Fruit fly (Drosophila melanogaster) whole organism, embryonic: ENCODE results near the gene CG43737.

Experiments
- Ada2b ChIP-seq: fragments of 200-800 bp; sonication (Bioruptor generic); IDR thresholded peaks from 2 replicates; pipeline ENCODE4 v1.3.6; 2022; ENCODE audit warnings: missing biosample characterization, missing genetic modification characterization
- Bgb ChIP-seq: fragments of 200-800 bp; sonication (Bioruptor generic); IDR thresholded peaks from 2 replicates; pipeline ENCODE4 v1.3.6; 2022; ENCODE audit warnings: missing biosample characterization, missing genetic modification characterization; ENCODE audit not compliant: partially characterized antibody
- CG10366 ChIP-seq: fragments of 200-800 bp; sonication (Bioruptor generic); IDR thresholded peaks from 2 replicates; pipeline ENCODE4 v1.3.6; 2022; ENCODE audit warnings: missing biosample characterization, missing genetic modification characterization
- CG10959 ChIP-seq: fragments of 200-800 bp; sonication (Bioruptor generic); IDR thresholded peaks from 2 replicates; pipeline ENCODE4 v1.3.6; 2022; ENCODE audit warnings: missing biosample characterization, missing genetic modification characterization
- CG12219 ChIP-seq: fragments of 200-800 bp; sonication (Bioruptor generic); optimal IDR thresholded peaks from 3 replicates; lab custom pipeline; 2018; ENCODE audit warnings: missing biosample characterization, mild to moderate bottlenecking, missing genetic modification characterization
- CG13894 ChIP-seq: fragments of 200-800 bp; sonication (Bioruptor generic); optimal IDR thresholded peaks from 3 replicates; lab custom pipeline; 2018; ENCODE audit warnings: missing biosample characterization, mild to moderate bottlenecking, missing genetic modification characterization, moderate library complexity
- CG15269 ChIP-seq: fragments of 200-800 bp; sonication (Bioruptor generic); optimal IDR thresholded peaks from 2 replicates; lab custom pipeline; 2018; ENCODE audit warnings: missing biosample characterization, mild to moderate bottlenecking, missing genetic modification characterization, moderate library complexity
- CG1529 ChIP-seq: fragments of 200-800 bp; sonication (Bioruptor generic); optimal IDR thresholded peaks from 3 replicates; lab custom pipeline; 2018; ENCODE audit warnings: missing biosample characterization, missing genetic modification characterization
- CG17328 ChIP-seq: fragments of 200-800 bp; sonication (Bioruptor generic); IDR thresholded peaks from 2 replicates; pipeline ENCODE4 v1.3.6; 2022; ENCODE audit warnings: missing biosample characterization, missing genetic modification characterization
- CG17359 ChIP-seq: fragments of 200-800 bp; sonication (Bioruptor generic); optimal IDR thresholded peaks from 3 replicates; lab custom pipeline; 2018; ENCODE audit warnings: missing biosample characterization, mild to moderate bottlenecking, missing genetic modification characterization, moderate library complexity
- CG17361 ChIP-seq: fragments of 200-800 bp; sonication (Bioruptor generic); IDR thresholded peaks from 3 replicates; pipeline ENCODE4 v1.3.6; 2022; ENCODE audit warnings: missing biosample characterization, missing genetic modification characterization
- CG2120 ChIP-seq: fragments of 200-800 bp; sonication (Bioruptor generic); optimal IDR thresholded peaks from 3 replicates; lab custom pipeline; 2016; ENCODE audit warnings: missing biosample characterization, missing genetic modification characterization
- CG2712 ChIP-seq: fragments of 200-800 bp; optimal IDR thresholded peaks from 3 replicates; lab custom pipeline; 2019; ENCODE audit warnings: missing biosample characterization, mild to moderate bottlenecking, missing genetic modification characterization, moderate library complexity
- CG42726 ChIP-seq: fragments of 200-800 bp; sonication (Bioruptor generic); IDR thresholded peaks from 2 replicates; pipeline ENCODE4 v1.3.6; 2022; ENCODE audit warnings: missing biosample characterization, missing genetic modification characterization; ENCODE audit not compliant: partially characterized antibody
- CG4360 ChIP-seq: fragments of 200-800 bp; sonication (Bioruptor generic); IDR thresholded peaks from 2 replicates; pipeline ENCODE4 v1.3.6; 2022; ENCODE audit warnings: missing biosample characterization, missing genetic modification characterization
- CG6175 ChIP-seq: fragments of 200-800 bp; sonication (Bioruptor generic); IDR thresholded peaks from 3 replicates; pipeline ENCODE4 v1.3.6; 2022; ENCODE audit warnings: missing biosample characterization, missing genetic modification characterization
- CG6654 ChIP-seq: fragments of 200-800 bp; sonication (Bioruptor generic); optimal IDR thresholded peaks from 2 replicates; lab custom pipeline; 2017; ENCODE audit warnings: missing biosample characterization, mild to moderate bottlenecking, missing genetic modification characterization
- CG7839 ChIP-seq: fragments of 200-800 bp; sonication (Bioruptor generic); optimal IDR thresholded peaks from 3 replicates; lab custom pipeline; 2018; ENCODE audit warnings: missing biosample characterization, mild to moderate bottlenecking, missing genetic modification characterization, moderate library complexity
- Chrac-16 ChIP-seq: fragments of 200-800 bp; sonication (Bioruptor generic); optimal IDR thresholded peaks from 3 replicates; lab custom pipeline; 2016; ENCODE audit warnings: missing biosample characterization, missing genetic modification characterization
- Dbx ChIP-seq: fragments of 200-800 bp; sonication (Bioruptor generic); IDR thresholded peaks from 3 replicates; pipeline ENCODE4 v1.3.6; 2022; ENCODE audit warnings: missing biosample characterization, missing genetic modification characterization
- Ets65A ChIP-seq: fragments of 200-800 bp; sonication (Bioruptor generic); peaks from one replicate; lab custom pipeline; 2016; ENCODE audit warnings: missing biosample characterization, missing genetic modification characterization
- Kr ChIP-seq: fragments of 200-800 bp; sonication (Bioruptor generic); optimal IDR thresholded peaks from 2 replicates; lab custom pipeline; 2017; ENCODE audit warnings: missing biosample characterization, mild to moderate bottlenecking, missing genetic modification characterization
- Med ChIP-seq: fragments of 200-800 bp; sonication (Bioruptor generic); peaks from one replicate; lab custom pipeline; 2016; ENCODE audit warnings: missing biosample characterization, missing genetic modification characterization, mild to moderate bottlenecking, inconsistent platforms, moderate library complexity
- NC2α ChIP-seq: fragments of 200-800 bp; sonication (Bioruptor generic); optimal IDR thresholded peaks from 2 replicates; lab custom pipeline; 2016; ENCODE audit warnings: missing biosample characterization, missing genetic modification characterization
- NFAT ChIP-seq: fragments of 200-800 bp; sonication (Bioruptor generic); IDR thresholded peaks from 2 replicates; pipeline ENCODE4 v1.3.6; 2022; ENCODE audit warnings: missing biosample characterization, missing genetic modification characterization
- Optix ChIP-seq: fragments of 200-800 bp; sonication (Bioruptor generic); IDR thresholded peaks from 3 replicates; pipeline ENCODE4 v1.3.6; 2022; ENCODE audit warnings: missing biosample characterization, missing genetic modification characterization
- PHDP ChIP-seq: fragments of 200-800 bp; sonication (Bioruptor generic); optimal IDR thresholded peaks from 3 replicates; lab custom pipeline; 2018; ENCODE audit warnings: missing biosample characterization, mild to moderate bottlenecking, missing genetic modification characterization, moderate library complexity
- Scr ChIP-seq: fragments of 200-800 bp; sonication (Bioruptor generic); IDR thresholded peaks from 2 replicates; pipeline ENCODE4 v1.3.6; 2022; ENCODE audit warnings: missing biosample characterization, missing genetic modification characterization; ENCODE audit not compliant: partially characterized antibody
- Ssrp ChIP-seq: fragments of 200-800 bp; sonication (Bioruptor generic); optimal IDR thresholded peaks from 2 replicates; lab custom pipeline; 2018; ENCODE audit warnings: missing biosample characterization, mild to moderate bottlenecking, missing genetic modification characterization, moderate library complexity
- Tbp ChIP-seq: fragments of >200 bp; optimal IDR thresholded peaks from 2 replicates; lab custom pipeline; 2018; ENCODE audit warnings: missing biosample characterization, missing genetic modification characterization
- amos ChIP-seq: fragments of 200-800 bp; sonication (Bioruptor generic); IDR thresholded peaks from 2 replicates; pipeline ENCODE4 v1.3.6; 2022; ENCODE audit warnings: missing biosample characterization, missing genetic modification characterization; ENCODE audit not compliant: partially characterized antibody
- aop ChIP-seq: fragments of 200-800 bp; sonication (Bioruptor generic); IDR thresholded peaks from 2 replicates; pipeline ENCODE4 v1.3.6; 2022; ENCODE audit warnings: missing biosample characterization, missing genetic modification characterization
- cad ChIP-seq: fragments of >200 bp; optimal IDR thresholded peaks from 2 replicates; lab custom pipeline; 2017; ENCODE audit warnings: missing biosample characterization, missing genetic modification characterization
- chif ChIP-seq, 2 experiments: fragments of 200-800 bp; sonication (Bioruptor generic); optimal IDR thresholded peaks; 3 replicates each; lab custom pipeline; 2016; ENCODE audit warnings: missing biosample characterization in 2 of 2, missing genetic modification characterization in 2 of 2
- crc ChIP-seq: fragments of 200-800 bp; sonication (Bioruptor generic); optimal IDR thresholded peaks from 2 replicates; lab custom pipeline; 2016; ENCODE audit warnings: missing biosample characterization, missing genetic modification characterization
- crp ChIP-seq, 2 experiments: fragments of 200-800 bp; sonication (Bioruptor generic); optimal IDR thresholded peaks; 2 replicates in 1 of 2; 3 replicates in 1 of 2; lab custom pipeline; 2017; ENCODE audit warnings: missing biosample characterization in 2 of 2, missing genetic modification characterization in 2 of 2, mild to moderate bottlenecking in 1 of 2, moderate library complexity in 1 of 2
- danr ChIP-seq: fragments of 200-800 bp; sonication (Bioruptor generic); IDR thresholded peaks from 2 replicates; pipeline ENCODE4 v1.3.6; 2022; ENCODE audit warnings: missing biosample characterization, missing genetic modification characterization
- eyg ChIP-seq: fragments of 200-800 bp; sonication (Bioruptor generic); optimal IDR thresholded peaks from 3 replicates; lab custom pipeline; 2016; ENCODE audit warnings: missing biosample characterization, missing genetic modification characterization
- fd102C ChIP-seq: fragments of 200-800 bp; sonication (Bioruptor generic); optimal IDR thresholded peaks from 2 replicates; lab custom pipeline; 2018; ENCODE audit warnings: missing biosample characterization, mild to moderate bottlenecking, missing genetic modification characterization, moderate library complexity
- fd96Cb ChIP-seq: fragments of 200-800 bp; sonication (Bioruptor generic); optimal IDR thresholded peaks from 2 replicates; lab custom pipeline; 2018; ENCODE audit warnings: missing biosample characterization, mild to moderate bottlenecking, missing genetic modification characterization, moderate library complexity
- ftz-f1 ChIP-seq: fragments of 200-800 bp; sonication (Bioruptor generic); optimal IDR thresholded peaks from 2 replicates; lab custom pipeline; 2016; ENCODE audit warnings: missing biosample characterization, missing genetic modification characterization
- gro ChIP-seq: fragments of 200-800 bp; sonication (Bioruptor generic); optimal IDR thresholded peaks from 2 replicates; lab custom pipeline; 2016; ENCODE audit warnings: missing biosample characterization, missing genetic modification characterization
- klu ChIP-seq: fragments of 200-800 bp; sonication (Bioruptor generic); IDR thresholded peaks from 2 replicates; pipeline ENCODE4 v1.3.6; 2022; ENCODE audit warnings: missing biosample characterization, missing genetic modification characterization
- mld ChIP-seq: fragments of 200-800 bp; sonication (Bioruptor generic); IDR thresholded peaks from 3 replicates; pipeline ENCODE4 v1.3.6; 2022; ENCODE audit warnings: missing biosample characterization, missing genetic modification characterization; ENCODE audit not compliant: partially characterized antibody
- sens ChIP-seq: fragments of 200-800 bp; sonication (Bioruptor generic); peaks from one replicate; lab custom pipeline; 2016; ENCODE audit warnings: missing biosample characterization, missing genetic modification characterization
- stwl ChIP-seq: fragments of 200-800 bp; sonication (Bioruptor generic); optimal IDR thresholded peaks from 3 replicates; lab custom pipeline; 2018; ENCODE audit warnings: missing biosample characterization, mild to moderate bottlenecking, missing genetic modification characterization, moderate library complexity
- sug ChIP-seq: fragments of 200-800 bp; optimal IDR thresholded peaks from 2 replicates; lab custom pipeline; 2019; ENCODE audit warnings: missing biosample characterization, mild to moderate bottlenecking, missing genetic modification characterization, moderate library complexity
- zen2 ChIP-seq: fragments of 200-800 bp; sonication (Bioruptor generic); IDR thresholded peaks from 3 replicates; pipeline ENCODE4 v1.3.6; 2022; ENCODE audit warnings: missing biosample characterization, missing genetic modification characterization; ENCODE audit not compliant: partially characterized antibody

CG43737 gene

DNA sequence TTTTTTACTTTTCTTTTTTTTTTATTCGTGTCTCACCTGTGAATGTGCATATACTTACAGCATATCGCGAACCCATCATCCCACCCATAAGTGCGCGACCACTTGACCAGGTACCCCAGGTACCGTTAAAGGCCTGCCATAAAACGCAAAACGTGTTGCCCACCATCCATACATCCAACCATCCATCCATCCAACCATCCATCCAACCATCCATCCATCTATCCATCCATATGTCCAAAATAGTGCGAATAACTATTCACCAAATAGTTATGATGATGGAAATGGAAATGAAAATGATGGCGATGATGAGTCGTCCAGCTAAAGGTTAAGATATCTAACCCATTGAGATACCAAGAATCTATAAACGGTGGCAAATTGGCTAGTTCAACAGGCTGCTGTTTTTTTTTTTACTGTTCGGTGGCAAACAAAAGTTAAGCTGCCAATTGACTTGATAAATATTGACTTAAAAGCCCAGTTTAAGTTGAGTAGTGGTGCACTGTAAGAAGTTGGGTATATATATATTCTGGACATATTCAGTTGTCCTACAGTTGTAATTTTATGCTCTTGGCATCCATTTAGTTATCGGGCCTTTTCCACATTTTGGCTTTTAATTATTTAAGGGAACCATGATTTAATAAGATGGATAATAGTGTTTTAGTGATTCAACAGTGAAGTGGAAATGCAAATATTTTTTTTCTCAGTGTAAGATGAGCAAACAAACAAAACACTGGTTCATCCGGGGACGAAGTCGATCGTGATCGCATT lies 47.2 kb upstream of the CG43737 start (continued):
- TF ChIP-seq Ssrp (tag; lab: Kevin White, UChicago) (no peak), klu (GFP tag; lab: Robert Waterston, UW) (no peak), Dbx (GFP tag; lab: Robert Waterston, UW) (no peak), Tbp (GFP tag; lab: Kevin White, UChicago) (no peak), CG6175 (no peak), Chrac-16 (GFP tag; lab: Kevin White, UChicago) (no peak), CG4360 (no peak), zen2 (GFP tag; lab: Robert Waterston, UW) (no peak), Scr (GFP tag; lab: Robert Waterston, UW) (no peak), PHDP (tag; lab: Kevin White, UChicago) (peak; percentile 9), ftz-f1 (GFP tag; lab: Kevin White, UChicago) (no peak), sug (no peak), Ets65A (GFP tag; lab: Kevin White, UChicago) (peak; percentile 39), Optix (GFP tag; lab: Robert Waterston, UW) (no peak), CG10366 (no peak), sens (GFP tag; lab: Kevin White, UChicago) (peak; percentile 70)

DNA sequence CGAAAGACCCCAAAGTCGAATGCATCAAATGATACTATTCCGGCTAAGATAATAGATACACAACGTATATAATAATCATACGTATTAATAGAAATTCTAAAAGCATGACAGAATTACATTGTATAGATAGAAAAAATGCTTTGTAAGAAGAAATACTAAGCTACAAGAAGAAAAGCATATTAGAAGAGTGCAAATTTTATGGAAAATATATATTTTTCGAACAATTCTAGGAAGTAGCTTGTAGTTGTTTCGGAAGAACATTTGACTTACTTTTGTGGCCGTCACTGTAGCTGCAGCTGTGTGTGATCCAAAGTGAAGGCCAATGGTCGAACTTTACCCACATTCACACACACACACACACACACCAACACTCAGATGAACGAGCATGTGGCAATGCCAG lies 43.2 kb upstream of the CG43737 start:
- TF ChIP-seq CG2712 (tag; lab: Kevin White, UChicago) (no peak), fd102C (GFP tag; lab: Kevin White, UChicago) (no peak), Ets65A (GFP tag; lab: Kevin White, UChicago) (no peak), crc (no peak), mld (GFP tag; lab: Robert Waterston, UW) (no peak), eyg (GFP tag; lab: Kevin White, UChicago) (no peak), chif (GFP tag; optimal IDR thresholded peaks at IDR 0.05; lab: Kevin White, UChicago) (no peak), CG15269 (tag; lab: Kevin White, UChicago) (no peak), aop (GFP tag; lab: Robert Waterston, UW) (no peak), CG10959 (GFP tag; lab: Robert Waterston, UW) (no peak), CG2120 (no peak), Ada2b (no peak), CG1529 (GFP tag; lab: Kevin White, UChicago) (no peak), Kr (GFP tag; lab: Kevin White, UChicago) (no peak), NC2α (GFP tag; lab: Kevin White, UChicago) (no peak), crp (GFP tag; optimal IDR thresholded peaks at IDR 0.05; lab: Kevin White, UChicago) (no peak)

DNA sequence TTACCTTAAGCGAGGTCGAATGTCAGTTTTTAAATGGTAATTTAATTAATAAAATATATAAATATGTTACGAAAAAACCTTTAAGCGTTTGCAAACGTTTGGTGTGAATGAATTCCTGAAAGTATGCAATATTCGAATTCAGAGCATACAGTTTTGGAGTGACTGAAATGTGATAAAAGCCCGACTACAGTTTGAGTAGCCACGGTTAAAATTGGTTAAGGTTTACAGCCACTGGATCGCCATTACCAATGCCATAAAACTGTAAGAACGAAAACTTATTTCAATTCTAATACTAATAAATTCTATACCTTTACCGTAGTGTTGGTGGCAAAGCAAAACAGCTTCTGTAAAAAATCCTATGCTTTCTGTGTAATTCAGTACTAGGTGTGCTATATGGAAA lies 38.0 kb upstream of the CG43737 start:
- TF ChIP-seq CG17328: no peak
- TF ChIP-seq gro (GFP tag; lab: Kevin White, UChicago): peak; percentile 3
- TF ChIP-seq Bgb: peak; percentile 78
- TF ChIP-seq sens (GFP tag; lab: Kevin White, UChicago): peak; percentile 23
- peak; percentile 2 for TF ChIP-seq stwl
- peak; percentile 23; the same call in 1 of the 2 replicates for TF ChIP-seq CG42726
- peak; percentile 42 for TF ChIP-seq cad (GFP tag; lab: Kevin White, UChicago)
- TF ChIP-seq CG17359 (tag; lab: Kevin White, UChicago): peak; percentile 53
- no peak for TF ChIP-seq CG13894 (tag; lab: Kevin White, UChicago)
- peak; percentile 42; the same call in 1 of the 2 replicates for TF ChIP-seq amos (GFP tag; lab: Robert Waterston, UW)
- TF ChIP-seq CG2120: no peak
- no peak for TF ChIP-seq CG17361 (GFP tag; lab: Robert Waterston, UW)
- no peak for TF ChIP-seq fd96Cb (tag; lab: Kevin White, UChicago)
- TF ChIP-seq danr (GFP tag; lab: Robert Waterston, UW): no peak
- peak; percentile 36 for TF ChIP-seq Med (GFP tag; lab: Kevin White, UChicago)
- TF ChIP-seq CG12219 (GFP tag; lab: Kevin White, UChicago): no peak
- TF ChIP-seq CG6654 (GFP tag; lab: Kevin White, UChicago): peak; percentile 99
- no peak for TF ChIP-seq CG7839 (tag; lab: Kevin White, UChicago)
- no peak for TF ChIP-seq NFAT (GFP tag; lab: Robert Waterston, UW)
